Worm (Caenorhabditis elegans): ENCODE results near the gene dhs-25.
A peak's percentile ranks its signal among the peaks of the same experiment; 100 is the strongest.

dhs-25 gene

DNA sequence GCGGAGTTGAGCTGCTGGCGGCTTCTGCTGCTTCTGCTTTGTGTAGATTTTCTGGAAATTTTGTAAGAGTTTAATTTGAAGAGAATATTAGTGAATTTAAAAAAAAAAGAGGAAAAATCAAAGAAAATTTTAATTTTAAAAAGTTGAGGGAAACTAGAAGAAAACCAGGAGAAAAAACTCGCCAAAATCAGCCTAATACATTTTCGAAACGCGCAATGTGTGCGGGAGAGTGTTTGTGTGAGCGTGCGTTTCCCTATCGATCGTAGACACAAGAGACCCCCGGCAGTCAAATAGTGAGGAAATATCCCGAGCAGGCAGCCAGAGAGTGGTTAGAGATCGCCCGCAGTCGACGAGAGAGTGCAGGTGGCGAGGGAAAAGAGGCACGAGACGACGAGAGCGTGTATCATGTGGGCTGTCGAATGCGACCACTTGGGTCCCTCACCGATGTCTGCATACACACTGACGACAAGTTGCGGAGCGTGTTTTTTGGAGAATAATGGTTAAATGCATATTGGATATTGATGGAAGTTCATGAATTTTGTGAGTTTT lies 39.7 kb upstream of the dhs-25 start, which contains the start of gene zfp-3 (continued):
- TF ChIP-seq unc-130 (tag; optimal IDR thresholded peaks at IDR 0.05) (peak; percentile 55), efl-1 (optimal IDR thresholded peaks at IDR 0.05) (peak; percentile 85 to 96), efl-1 (GFP tag; optimal IDR thresholded peaks at IDR 0.05 in 1 of 2) (peak; percentile 66 to 97), skn-1 (tag; optimal IDR thresholded peaks at IDR 0.05) (peak; percentile 99), C34B4.2 (tag; optimal IDR thresholded peaks at IDR 0.05) (no peak), lin-14 (GFP tag; optimal IDR thresholded peaks at IDR 0.05) (peak; percentile 99), ceh-63 (GFP tag; optimal IDR thresholded peaks at IDR 0.05) (no peak), lsy-2 (tag; optimal IDR thresholded peaks at IDR 0.05) (peak; percentile 89 to 93), ceh-82 (tag; optimal IDR thresholded peaks at IDR 0.05) (peak; percentile 81 to 96 (median 94)), fkh-10 (GFP tag; optimal IDR thresholded peaks at IDR 0.05) (peak; percentile 86), egl-27 (tag; optimal IDR thresholded peaks at IDR 0.05) (peak; percentile 36 to 90), pax-3 (tag; optimal IDR thresholded peaks at IDR 0.05) (peak; percentile 92), lin-35 (GFP tag; optimal IDR thresholded peaks at IDR 0.05) (peak; percentile 86 to 90), ztf-11 (tag; optimal IDR thresholded peaks at IDR 0.05) (peak in 1 of 2 experiments; percentile 86), alr-1 (tag; optimal IDR thresholded peaks at IDR 0.05; ENCODE audit: borderline replicate concordance) (no peak), zag-1 (tag; optimal IDR thresholded peaks at IDR 0.05) (peak; percentile 42), C16A3.4 (tag; optimal IDR thresholded peaks at IDR 0.05) (peak; percentile 92), nhr-237 (tag; optimal IDR thresholded peaks at IDR 0.05) (peak; percentile 81), ama-1 (optimal IDR thresholded peaks at IDR 0.05) (peak; percentile 58), ceh-88 (GFP tag; IDR thresholded peaks at IDR 0.05) (peak; percentile 88), elt-2 (tag; optimal IDR thresholded peaks at IDR 0.05) (peak; percentile 82), sup-37 (GFP tag; optimal IDR thresholded peaks at IDR 0.05) (peak; percentile 76), sox-4 (tag; optimal IDR thresholded peaks at IDR 0.05) (peak; percentile 85), nhr-12 (tag; optimal IDR thresholded peaks at IDR 0.05) (peak; percentile 5), nhr-47 (tag; optimal IDR thresholded peaks at IDR 0.05) (peak; percentile 97), swsn-7 (tag; optimal IDR thresholded peaks at IDR 0.05) (peak; percentile 98), vab-15 (tag; optimal IDR thresholded peaks at IDR 0.05) (peak; percentile 58), hlh-4 (tag; optimal IDR thresholded peaks at IDR 0.05) (peak; percentile 3), grh-1 (GFP tag; IDR thresholded peaks at IDR 0.05) (peak; percentile 91), ztf-4 (tag; optimal IDR thresholded peaks at IDR 0.05) (peak; percentile 97), lin-15B (tag; optimal IDR thresholded peaks at IDR 0.05) (peak; percentile 41), egl-13 (tag; optimal IDR thresholded peaks at IDR 0.05) (peak; percentile 91), pqm-1 (tag; optimal IDR thresholded peaks at IDR 0.05) (peak; percentile 54), blmp-1 (tag; optimal IDR thresholded peaks at IDR 0.05) (peak; percentile 61), nhr-19 (GFP tag; conservative IDR thresholded peaks at IDR 0.05) (peak; percentile 94), mdl-1 (tag; optimal IDR thresholded peaks at IDR 0.05) (peak; percentile 87 to 98), ceh-90 (tag; optimal IDR thresholded peaks at IDR 0.05) (no peak), aha-1 (tag; optimal IDR thresholded peaks at IDR 0.05) (peak; percentile 92), nhr-85 (tag) (peak; percentile 97), sptf-1 (tag; optimal IDR thresholded peaks at IDR 0.05) (no peak), tbx-2 (tag; optimal IDR thresholded peaks at IDR 0.05) (peak; percentile 98), mep-1 (tag; optimal IDR thresholded peaks at IDR 0.05) (peak; percentile 95), C04F5.9 (tag; optimal IDR thresholded peaks at IDR 0.05) (peak; percentile 72), hlh-17 (GFP tag; optimal IDR thresholded peaks at IDR 0.05; ENCODE audit: borderline replicate concordance) (no peak), hpl-2 (GFP tag; optimal IDR thresholded peaks at IDR 0.05) (peak; percentile 81), dpl-1 (GFP tag; optimal IDR thresholded peaks at IDR 0.05) (peak; percentile 72 to 77 (median 73)), xbp-1 (tag; optimal IDR thresholded peaks at IDR 0.05) (peak; percentile 96), snpc-4 (tag; optimal IDR thresholded peaks at IDR 0.05) (peak; percentile 84), rnt-1 (tag; optimal IDR thresholded peaks at IDR 0.05) (peak; percentile 95), nhr-77 (tag; optimal IDR thresholded peaks at IDR 0.05) (peak; percentile 95), nhr-28 (tag; optimal IDR thresholded peaks at IDR 0.05) (no peak), fkh-4 (tag; optimal IDR thresholded peaks at IDR 0.05; ENCODE audit: borderline replicate concordance) (peak; percentile 35), Y116A8C.19 (tag; optimal IDR thresholded peaks at IDR 0.05; ENCODE audit: borderline replicate concordance) (no peak)
